Worm (Caenorhabditis elegans) whole organism, late embryonic: ENCODE results near the gene cdc-25.2.

ENCODE experiments used
- C08G9.2 ChIP-seq: sonication (generic microtip); optimal IDR thresholded peaks from 2 replicates; lab custom pipeline; 2016; ENCODE audit warnings: mild to moderate bottlenecking, missing genetic modification characterization, moderate library complexity, missing compliant biosample characterization
- F13H6.1 ChIP-seq: sonication (generic microtip); optimal IDR thresholded peaks from 2 replicates; lab custom pipeline; 2016; ENCODE audit warnings: missing genetic modification characterization, missing compliant biosample characterization
- K02D7.2 ChIP-seq: sonication (generic microtip); optimal IDR thresholded peaks from 2 replicates; lab custom pipeline; 2017; ENCODE audit warnings: mild to moderate bottlenecking, missing genetic modification characterization, missing compliant biosample characterization
- T23F11.4 ChIP-seq: fragments of 200-800 bp; sonication (Bioruptor generic); optimal IDR thresholded peaks from 2 replicates; lab custom pipeline; 2018; ENCODE audit warnings: mild to moderate bottlenecking, missing genetic modification characterization, missing compliant biosample characterization
- ahr-1 ChIP-seq: sonication (generic microtip); optimal IDR thresholded peaks from 2 replicates; lab custom pipeline; 2016; ENCODE audit warnings: missing genetic modification characterization, missing compliant biosample characterization
- ama-1 ChIP-seq: fragments of 150-350 bp; optimal IDR thresholded peaks from 2 replicates; lab custom pipeline; 2014
- ceh-19 ChIP-seq: fragments of 200-800 bp; sonication (Bioruptor generic); optimal IDR thresholded peaks from 2 replicates; lab custom pipeline; 2018; ENCODE audit warnings: mild to moderate bottlenecking, missing genetic modification characterization, missing compliant biosample characterization
- ceh-24 ChIP-seq: sonication (generic microtip); optimal IDR thresholded peaks from 2 replicates; lab custom pipeline; 2016; ENCODE audit warnings: mild to moderate bottlenecking, missing genetic modification characterization, missing compliant biosample characterization
- ceh-30 ChIP-seq: fragments of 150-350 bp; optimal IDR thresholded peaks from 2 replicates; lab custom pipeline; 2014; ENCODE audit warnings: missing biosample characterization, missing genetic modification characterization
- ceh-34 ChIP-seq: sonication (generic microtip); optimal IDR thresholded peaks from 2 replicates; lab custom pipeline; 2016; ENCODE audit warnings: mild to moderate bottlenecking, missing genetic modification characterization, missing compliant biosample characterization
- ceh-45 ChIP-seq: fragments of 200-800 bp; sonication (Bioruptor generic); IDR thresholded peaks from 2 replicates; pipeline ENCODE4 v1.3.6; 2022; ENCODE audit warnings: missing genetic modification reagents, missing genetic modification characterization, missing compliant biosample characterization
- dmd-4 ChIP-seq: sonication (generic microtip); optimal IDR thresholded peaks from 2 replicates; lab custom pipeline; 2016; ENCODE audit warnings: borderline replicate concordance, missing genetic modification characterization, missing compliant biosample characterization
- dve-1 ChIP-seq: sonication (generic microtip); optimal IDR thresholded peaks from 2 replicates; lab custom pipeline; 2017; ENCODE audit warnings: antibody characterized with exemption, mild to moderate bottlenecking, missing genetic modification characterization, missing compliant biosample characterization
- elt-2 ChIP-seq: sonication (generic microtip); optimal IDR thresholded peaks from 2 replicates; lab custom pipeline; 2016; ENCODE audit warnings: missing genetic modification reagents, missing genetic modification characterization, missing compliant biosample characterization
- ets-4 ChIP-seq: sonication (generic microtip); optimal IDR thresholded peaks from 2 replicates; lab custom pipeline; 2016; ENCODE audit warnings: missing genetic modification characterization, missing compliant biosample characterization
- eyg-1 ChIP-seq: sonication (generic microtip); optimal IDR thresholded peaks from 2 replicates; lab custom pipeline; 2016; ENCODE audit warnings: missing genotype, missing genetic modification characterization, missing compliant biosample characterization
- fax-1 ChIP-seq: sonication (generic microtip); optimal IDR thresholded peaks from 2 replicates; lab custom pipeline; 2016; ENCODE audit warnings: missing genotype, missing genetic modification characterization, missing compliant biosample characterization
- fkh-10 ChIP-seq: fragments of 150-350 bp; optimal IDR thresholded peaks from 2 replicates; lab custom pipeline; 2014; ENCODE audit warnings: missing biosample characterization, missing genetic modification reagents, missing genetic modification characterization
- gmeb-2 ChIP-seq: sonication (generic microtip); optimal IDR thresholded peaks from 2 replicates; lab custom pipeline; 2016; ENCODE audit warnings: missing genetic modification characterization, inconsistent platforms, missing compliant biosample characterization
- hlh-15 ChIP-seq: sonication (generic microtip); optimal IDR thresholded peaks from 2 replicates; lab custom pipeline; 2016; ENCODE audit warnings: missing genetic modification characterization, missing compliant biosample characterization
- lim-6 ChIP-seq: sonication (generic microtip); optimal IDR thresholded peaks from 2 replicates; lab custom pipeline; 2016; ENCODE audit warnings: missing genetic modification characterization, missing compliant biosample characterization
- madf-2 ChIP-seq: sonication (generic microtip); optimal IDR thresholded peaks from 2 replicates; lab custom pipeline; 2017; ENCODE audit warnings: missing genetic modification characterization, missing compliant biosample characterization
- nhr-232 ChIP-seq: sonication (generic microtip); optimal IDR thresholded peaks from 2 replicates; lab custom pipeline; 2016; ENCODE audit warnings: missing genetic modification characterization, missing compliant biosample characterization
- odd-2 ChIP-seq: sonication (generic microtip); optimal IDR thresholded peaks from 2 replicates; lab custom pipeline; 2017; ENCODE audit warnings: antibody characterized with exemption, mild to moderate bottlenecking, missing genetic modification characterization, missing compliant biosample characterization
- pag-3 ChIP-seq: sonication (generic microtip); optimal IDR thresholded peaks from 2 replicates; lab custom pipeline; 2016; ENCODE audit warnings: missing compliant biosample characterization, missing genetic modification characterization, borderline replicate concordance
- sox-4 ChIP-seq: sonication (generic microtip); optimal IDR thresholded peaks from 2 replicates; lab custom pipeline; 2017; ENCODE audit warnings: mild to moderate bottlenecking, missing genetic modification characterization, inconsistent platforms, missing compliant biosample characterization
- syd-9 ChIP-seq: sonication (generic microtip); optimal IDR thresholded peaks from 2 replicates; lab custom pipeline; 2016; ENCODE audit warnings: mild to moderate bottlenecking, missing genetic modification characterization, moderate library complexity, missing compliant biosample characterization
- tbx-7 ChIP-seq: sonication (generic microtip); optimal IDR thresholded peaks from 2 replicates; lab custom pipeline; 2016; ENCODE audit warnings: missing genotype, missing genetic modification characterization, missing compliant biosample characterization
- ttx-3 ChIP-seq: sonication (generic microtip); optimal IDR thresholded peaks from 2 replicates; lab custom pipeline; 2016; ENCODE audit warnings: missing genetic modification reagents, missing genetic modification characterization, missing compliant biosample characterization
- unc-3 ChIP-seq, 2 experiments: fragments of 200-800 bp in 1 of 2; sonication (Bioruptor generic) in 1 of 2; sonication (generic microtip) in 1 of 2; conservative IDR thresholded peaks in 1 of 2; optimal IDR thresholded peaks in 1 of 2; 2 replicates each; pipeline versions ENCODE4 v1.3.6 to Lab custom; 2016 to 2022; ENCODE audit warnings: missing compliant biosample characterization in 2 of 2, missing genetic modification characterization in 2 of 2, missing genetic modification reagents in 1 of 2
- unc-55 ChIP-seq: sonication (generic microtip); optimal IDR thresholded peaks from 2 replicates; lab custom pipeline; 2017; ENCODE audit warnings: missing biosample characterization, missing genetic modification reagents, missing genetic modification characterization
- unc-86 ChIP-seq: sonication (generic microtip); optimal IDR thresholded peaks from 2 replicates; lab custom pipeline; 2016; ENCODE audit warnings: missing genetic modification characterization, missing compliant biosample characterization
- zip-5 ChIP-seq: sonication (generic microtip); optimal IDR thresholded peaks from 2 replicates; lab custom pipeline; 2016; ENCODE audit warnings: missing genetic modification characterization, missing compliant biosample characterization

The cdc-25.2 gene

DNA sequence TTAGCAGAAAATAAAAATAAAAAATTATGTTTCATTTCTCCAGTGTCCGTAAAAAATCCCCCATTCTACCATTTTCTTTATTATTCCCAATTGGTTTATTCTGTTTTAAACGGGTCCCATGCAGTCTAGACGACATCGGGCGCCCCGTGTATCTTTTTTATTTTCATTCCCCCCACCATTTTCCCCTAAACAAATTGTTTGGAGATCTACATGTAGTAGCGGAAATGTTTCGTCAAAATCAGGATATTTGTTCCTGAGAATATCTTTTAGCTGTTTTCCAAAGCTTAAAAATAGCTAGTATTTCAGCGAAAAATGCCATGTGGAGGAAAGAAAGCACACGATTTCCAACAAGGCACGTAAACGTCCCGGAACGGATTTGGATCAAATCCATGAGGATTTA is 21.3 kb downstream of the cdc-25.2 start, which contains the start of gene F16B4.5:
Gene F16B4.5, plus strand, starts transcription at position 301 of the 400 bp plus-strand sequence.
- TF ChIP-seq fax-1 (tag; lab: Kevin White, UChicago) (no peak), unc-55 (no peak), zip-5 (tag; lab: Kevin White, UChicago) (no peak), ttx-3 (tag; lab: Kevin White, UChicago) (no peak), ceh-19 (GFP tag; lab: Kevin White, UChicago) (no peak), C08G9.2 (tag; lab: Kevin White, UChicago) (no peak), unc-86 (tag; lab: Kevin White, UChicago) (no peak), madf-2 (tag; lab: Kevin White, UChicago) (no peak), ceh-45 (GFP tag; lab: Robert Waterston, UW) (no peak), ceh-34 (no peak), F13H6.1 (tag; lab: Kevin White, UChicago) (no peak), unc-3 (GFP tag; conservative IDR thresholded peaks at IDR 0.05; lab: Robert Waterston, UW) (no peak), unc-3 (tag; optimal IDR thresholded peaks at IDR 0.05; lab: Kevin White, UChicago) (no peak)

DNA sequence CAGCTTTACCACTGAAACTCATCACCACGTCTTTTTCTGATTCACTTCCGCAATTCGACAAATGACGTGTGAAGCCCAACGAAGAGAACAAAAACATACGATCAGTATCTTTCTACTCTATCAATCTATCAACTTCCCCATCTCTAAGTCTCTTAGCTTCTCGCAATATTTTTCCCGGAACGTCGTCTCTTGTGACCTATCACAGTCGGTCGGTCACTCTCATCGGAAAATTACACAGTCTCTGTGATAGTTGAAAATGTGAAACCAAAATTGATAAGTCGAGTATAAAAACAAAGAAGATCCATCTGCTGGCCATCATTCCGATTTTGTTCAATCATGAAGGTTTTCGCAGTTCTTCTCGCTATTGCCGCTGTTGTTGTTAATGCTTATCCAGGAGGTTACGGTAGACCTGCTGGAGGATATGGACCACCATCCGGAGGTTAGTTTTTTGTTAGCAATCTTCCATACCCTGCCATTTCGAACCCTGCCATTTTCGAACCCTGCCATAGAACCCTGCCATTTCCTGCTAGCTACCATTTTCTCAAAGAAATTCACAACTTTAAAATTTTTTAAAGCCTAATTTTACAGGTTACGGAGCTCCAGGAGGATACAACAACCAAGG is 27.0 kb downstream of the cdc-25.2 start, which contains the start of gene F16B4.4:
Gene F16B4.4, plus strand, starts transcription at position 221 of the 622 bp plus-strand sequence.
- no peak for TF ChIP-seq unc-86 (tag; lab: Kevin White, UChicago)
- no peak for TF ChIP-seq lim-6 (tag; lab: Kevin White, UChicago)
- no peak for TF ChIP-seq ceh-19 (GFP tag; lab: Kevin White, UChicago)
- TF ChIP-seq C08G9.2 (tag; lab: Kevin White, UChicago), result no peak
- TF ChIP-seq ahr-1 (tag; lab: Kevin White, UChicago), result no peak
- TF ChIP-seq K02D7.2 (tag; lab: Kevin White, UChicago), result no peak
- no peak for TF ChIP-seq odd-2 (tag; lab: Kevin White, UChicago)
- no peak for TF ChIP-seq pag-3 (tag; lab: Kevin White, UChicago)
- no peak for TF ChIP-seq dmd-4 (tag; lab: Kevin White, UChicago)
- no peak for TF ChIP-seq ama-1 (lab: Kevin White, UChicago)
- TF ChIP-seq eyg-1 (tag; lab: Kevin White, UChicago), result no peak
- TF ChIP-seq ceh-30 (tag; lab: Kevin White, UChicago), result no peak

DNA sequence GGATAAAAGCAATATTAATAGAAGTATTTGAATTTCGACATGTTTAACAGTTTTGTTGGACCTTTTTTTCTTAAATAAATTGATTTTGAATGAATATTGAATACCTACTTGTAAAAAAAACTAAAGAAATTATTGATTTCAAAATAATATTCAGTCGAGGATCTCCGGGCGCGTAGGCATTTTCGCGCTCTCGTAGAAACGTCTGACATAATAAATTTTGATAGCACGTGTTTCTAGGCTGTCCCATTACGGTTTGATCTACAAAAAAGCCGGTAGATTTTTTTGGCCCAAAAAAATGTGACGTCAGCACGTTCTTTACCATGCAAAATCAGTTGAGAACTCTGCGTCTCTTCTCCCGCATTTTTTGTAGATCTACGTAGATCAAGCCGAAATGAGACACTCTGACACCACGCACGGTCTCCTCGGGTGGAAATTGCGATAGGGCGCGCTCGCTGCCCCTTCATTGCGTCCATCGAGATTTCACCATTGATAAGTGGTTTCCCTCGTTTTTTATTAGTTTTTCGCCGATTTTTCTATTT is 27.7 kb downstream of the cdc-25.2 start:
- TF ChIP-seq ets-4 (tag; lab: Kevin White, UChicago) (no peak), dmd-4 (tag; lab: Kevin White, UChicago) (no peak), fkh-10 (GFP tag; lab: Kevin White, UChicago) (no peak), gmeb-2 (tag; lab: Kevin White, UChicago) (no peak), ceh-24 (tag; lab: Kevin White, UChicago) (no peak), nhr-232 (no peak), hlh-15 (tag; lab: Kevin White, UChicago) (no peak)

ce11 chrV:1600561-1601088 is 33.7 kb downstream of the cdc-25.2 start, which contains the start of gene F16B4.2:
Gene F16B4.2 (plus strand): TSS chrV:1601038.
- TF ChIP-seq madf-2 (tag; lab: Kevin White, UChicago) (no peak), ceh-45 (GFP tag; lab: Robert Waterston, UW) (no peak), T23F11.4 (GFP tag; lab: Kevin White, UChicago) (no peak), syd-9 (tag; lab: Kevin White, UChicago) (no peak)
- TF ChIP-seq, all 69 proteins: peak for 0

ce11 chrV:1607790-1608189 is 40.9 kb downstream of the cdc-25.2 start, which contains the start of gene nhr-178:
Gene nhr-178 (minus strand): TSS chrV:1607953.
- TF ChIP-seq elt-2 (no peak), syd-9 (tag; lab: Kevin White, UChicago) (no peak), dve-1 (tag; lab: Kevin White, UChicago) (no peak), sox-4 (tag; lab: Kevin White, UChicago) (no peak), tbx-7 (no peak), T23F11.4 (GFP tag; lab: Kevin White, UChicago) (no peak)
